Worm (Caenorhabditis elegans) whole organism, young adult: ENCODE measurements around the gene Y105C5B.20.

Source experiments
- F39B2.1 ChIP-seq: fragments of 200-800 bp; sonication (Bioruptor generic); IDR thresholded peaks from 2 replicates; pipeline ENCODE4 v1.3.6; 2022; ENCODE audit warnings: missing genetic modification reagents, missing genetic modification characterization, missing compliant biosample characterization
- F57C9.4 ChIP-seq: sonication (generic microtip); optimal IDR thresholded peaks from 2 replicates; lab custom pipeline; 2017; ENCODE audit warnings: mild to moderate bottlenecking, missing genetic modification characterization, missing compliant biosample characterization
- nfya-1 ChIP-seq: sonication (generic microtip); optimal IDR thresholded peaks from 2 replicates; lab custom pipeline; 2017; ENCODE audit warnings: antibody characterized with exemption, missing compliant biosample characterization, missing genetic modification characterization, borderline replicate concordance; ENCODE audit not compliant: insufficient read depth
- ztf-3 ChIP-seq: fragments of 200-800 bp; sonication (Bioruptor generic); optimal IDR thresholded peaks from 2 replicates; lab custom pipeline; 2018; ENCODE audit warnings: mild to moderate bottlenecking, missing genetic modification characterization, missing compliant biosample characterization

- no peak for TF ChIP-seq ztf-3 (GFP tag; lab: Kevin White, UChicago)
- no peak for TF ChIP-seq nfya-1 (tag; lab: Kevin White, UChicago)
- TF ChIP-seq F39B2.1, result no peak
- TF ChIP-seq F57C9.4 (tag; lab: Kevin White, UChicago), result no peak
These were observed 46.6 kb upstream of the Y105C5B.20 start for ce11 chrIV:16041038-16041437.
